Worm (Caenorhabditis elegans) whole organism, L1 larva: ENCODE results near the gene R144.6.

ENCODE experiments used
- C04F5.9 ChIP-seq: sonication (generic microtip); optimal IDR thresholded peaks from 2 replicates; lab custom pipeline; 2016; ENCODE audit warnings: missing genetic modification characterization, missing compliant biosample characterization
- Y116A8C.19 ChIP-seq: sonication (generic microtip); optimal IDR thresholded peaks from 2 replicates; lab custom pipeline; 2016; ENCODE audit warnings: missing compliant biosample characterization, missing genetic modification characterization, borderline replicate concordance
- aly-2 ChIP-seq: fragments of 150-350 bp; optimal IDR thresholded peaks from 2 replicates; lab custom pipeline; 2014; ENCODE audit warnings: missing biosample characterization, missing genetic modification characterization
- ceh-90 ChIP-seq: sonication (generic microtip); optimal IDR thresholded peaks from 2 replicates; lab custom pipeline; 2016; ENCODE audit warnings: missing genetic modification characterization, missing compliant biosample characterization
- dpl-1 ChIP-seq, 3 experiments: fragments of 150-350 bp in 2 of 3; sonication (generic microtip) in 1 of 3; optimal IDR thresholded peaks; 2 replicates each; lab custom pipeline; 2014 to 2017; ENCODE audit warnings: missing biosample characterization in 3 of 3, missing genetic modification characterization in 3 of 3, missing genetic modification reagents in 3 of 3
- dsc-1 ChIP-seq: sonication (generic microtip); optimal IDR thresholded peaks from 2 replicates; lab custom pipeline; 2016; ENCODE audit warnings: mild to moderate bottlenecking, missing genetic modification characterization, missing compliant biosample characterization
- efl-1 ChIP-seq, 4 experiments: fragments of 150-350 bp; optimal IDR thresholded peaks in 3 of 4; peaks in 1 of 4; 1 replicate in 1 of 4; 2 replicates in 3 of 4; lab custom pipeline; 2014; ENCODE audit warnings: missing biosample characterization in 2 of 4, missing genetic modification characterization in 2 of 4, missing genetic modification reagents in 2 of 4
- efl-3 ChIP-seq: fragments of 200-800 bp; sonication (Bioruptor generic); optimal IDR thresholded peaks from 2 replicates; lab custom pipeline; 2018; ENCODE audit warnings: mild to moderate bottlenecking, missing genetic modification characterization, missing compliant biosample characterization
- egl-13 ChIP-seq: sonication (generic microtip); optimal IDR thresholded peaks from 2 replicates; lab custom pipeline; 2016; ENCODE audit warnings: missing genotype, missing genetic modification reagents, missing genetic modification characterization, missing compliant biosample characterization
- egl-27 ChIP-seq, 2 experiments: fragments of 150-350 bp in 1 of 2; sonication (generic microtip); optimal IDR thresholded peaks; 3 replicates each; lab custom pipeline; 2017 to 2018; ENCODE audit warnings: missing biosample characterization in 2 of 2, missing genetic modification characterization in 2 of 2, missing genetic modification reagents in 2 of 2
- ets-5 ChIP-seq: fragments of 200-800 bp; sonication (Bioruptor generic); IDR thresholded peaks from 2 replicates; pipeline ENCODE4 v1.3.6; 2022; ENCODE audit warnings: missing genetic modification characterization, missing compliant biosample characterization
- fkh-4 ChIP-seq: sonication (generic microtip); optimal IDR thresholded peaks from 2 replicates; lab custom pipeline; 2016; ENCODE audit warnings: missing compliant biosample characterization, missing genetic modification characterization, borderline replicate concordance
- fkh-8 ChIP-seq: sonication (generic microtip); optimal IDR thresholded peaks from 2 replicates; lab custom pipeline; 2016; ENCODE audit warnings: mild to moderate bottlenecking, missing genetic modification characterization, missing compliant biosample characterization
- hlh-17 ChIP-seq: fragments of 200-800 bp; sonication (Bioruptor generic); optimal IDR thresholded peaks from 2 replicates; lab custom pipeline; 2018; ENCODE audit warnings: missing genetic modification characterization, mild to moderate bottlenecking, missing compliant biosample characterization, moderate library complexity, borderline replicate concordance
- hpl-2 ChIP-seq: fragments of 150-350 bp; optimal IDR thresholded peaks from 2 replicates; lab custom pipeline; 2014; ENCODE audit warnings: missing biosample characterization, missing genetic modification reagents, missing genetic modification characterization
- irx-1 ChIP-seq: sonication (generic microtip); optimal IDR thresholded peaks from 2 replicates; lab custom pipeline; 2016; ENCODE audit warnings: missing genetic modification characterization, missing compliant biosample characterization
- isw-1 ChIP-seq: fragments of 200-800 bp; sonication (Bioruptor generic); IDR thresholded peaks from 2 replicates; pipeline ENCODE4 v1.3.6; 2022; ENCODE audit warnings: missing genetic modification characterization, missing compliant biosample characterization
- jun-1 ChIP-seq: fragments of 150-350 bp; optimal IDR thresholded peaks from 2 replicates; lab custom pipeline; 2014; ENCODE audit warnings: missing biosample characterization, missing genetic modification reagents, missing genetic modification characterization
- lin-35 ChIP-seq, 2 experiments: fragments of 150-350 bp; optimal IDR thresholded peaks; 2 replicates each; lab custom pipeline; 2014; ENCODE audit warnings: missing biosample characterization in 2 of 2, missing genetic modification characterization in 2 of 2, missing genetic modification reagents in 2 of 2
- lir-3 ChIP-seq: sonication (generic microtip); optimal IDR thresholded peaks from 2 replicates; lab custom pipeline; 2016; ENCODE audit warnings: mild to moderate bottlenecking, missing genetic modification characterization, moderate library complexity, missing compliant biosample characterization; ENCODE audit not compliant: poor library complexity
- lsy-2 ChIP-seq, 2 experiments: fragments of 150-350 bp; optimal IDR thresholded peaks; 2 replicates each; lab custom pipeline; 2014; ENCODE audit warnings: missing biosample characterization in 2 of 2, missing genetic modification characterization in 2 of 2
- mab-9 ChIP-seq: fragments of 200-800 bp; sonication (Bioruptor generic); IDR thresholded peaks from 2 replicates; pipeline ENCODE4 v1.3.6; 2022; ENCODE audit warnings: missing genetic modification reagents, missing genetic modification characterization, missing compliant biosample characterization
- mdl-1 ChIP-seq, 2 experiments: fragments of 150-350 bp; optimal IDR thresholded peaks; 2 replicates each; lab custom pipeline; 2014 to 2017; ENCODE audit warnings: missing biosample characterization in 2 of 2, missing genetic modification characterization in 2 of 2, inconsistent platforms in 1 of 2
- mep-1 ChIP-seq: fragments of 150-350 bp; optimal IDR thresholded peaks from 2 replicates; lab custom pipeline; 2014; ENCODE audit warnings: missing biosample characterization, missing genetic modification characterization
- nhr-11 ChIP-seq: fragments of 150-350 bp; optimal IDR thresholded peaks from 2 replicates; lab custom pipeline; 2014; ENCODE audit warnings: missing biosample characterization, missing genetic modification characterization
- nhr-19 ChIP-seq: fragments of 200-800 bp; sonication (Bioruptor generic); conservative IDR thresholded peaks from 2 replicates; pipeline ENCODE4 v1.3.6; 2022; ENCODE audit warnings: missing genetic modification characterization, missing compliant biosample characterization
- nhr-20 ChIP-seq: sonication (generic microtip); optimal IDR thresholded peaks from 2 replicates; lab custom pipeline; 2016; ENCODE audit warnings: mild to moderate bottlenecking, missing genetic modification characterization, missing compliant biosample characterization
- nhr-237 ChIP-seq: fragments of 150-350 bp; optimal IDR thresholded peaks from 2 replicates; lab custom pipeline; 2014; ENCODE audit warnings: missing biosample characterization, missing genetic modification characterization
- nhr-28 ChIP-seq: fragments of 150-350 bp; optimal IDR thresholded peaks from 2 replicates; lab custom pipeline; 2014; ENCODE audit warnings: missing biosample characterization, missing genetic modification characterization
- nhr-71 ChIP-seq: sonication (generic microtip); optimal IDR thresholded peaks from 2 replicates; lab custom pipeline; 2016; ENCODE audit warnings: mild to moderate bottlenecking, missing genetic modification characterization, moderate library complexity, missing compliant biosample characterization
- nhr-77 ChIP-seq: fragments of 150-350 bp; optimal IDR thresholded peaks from 2 replicates; lab custom pipeline; 2014; ENCODE audit warnings: missing biosample characterization, missing genetic modification characterization
- nhr-84 ChIP-seq: sonication (generic microtip); optimal IDR thresholded peaks from 2 replicates; lab custom pipeline; 2017; ENCODE audit warnings: missing biosample characterization, missing genetic modification characterization
- nhr-85 ChIP-seq: sonication (generic microtip); peaks from one replicate; lab custom pipeline; 2016; ENCODE audit warnings: missing genetic modification characterization, inconsistent platforms, missing compliant biosample characterization
- nhr-90 ChIP-seq: sonication (generic microtip); optimal IDR thresholded peaks from 2 replicates; lab custom pipeline; 2016; ENCODE audit warnings: mild to moderate bottlenecking, missing genetic modification characterization, missing compliant biosample characterization; ENCODE audit not compliant: poor library complexity
- pax-3 ChIP-seq: fragments of 200-800 bp; sonication (Bioruptor generic); optimal IDR thresholded peaks from 2 replicates; lab custom pipeline; 2018; ENCODE audit warnings: mild to moderate bottlenecking, missing genetic modification characterization, moderate library complexity, missing compliant biosample characterization
- pqm-1 ChIP-seq: sonication (generic microtip); optimal IDR thresholded peaks from 3 replicates; lab custom pipeline; 2017; ENCODE audit warnings: missing biosample characterization, missing genetic modification characterization
- snpc-4 ChIP-seq: fragments of 150-350 bp; optimal IDR thresholded peaks from 2 replicates; lab custom pipeline; 2014; ENCODE audit warnings: missing biosample characterization, missing genetic modification characterization
- snu-23 ChIP-seq: sonication (generic microtip); optimal IDR thresholded peaks from 2 replicates; lab custom pipeline; 2016; ENCODE audit warnings: missing genetic modification characterization, missing compliant biosample characterization
- sox-4 ChIP-seq: sonication (generic microtip); optimal IDR thresholded peaks from 2 replicates; lab custom pipeline; 2016; ENCODE audit warnings: missing genetic modification characterization, missing compliant biosample characterization
- sptf-1 ChIP-seq: fragments of 150-350 bp; optimal IDR thresholded peaks from 2 replicates; lab custom pipeline; 2014; ENCODE audit warnings: missing biosample characterization, missing genetic modification characterization
- tlp-1 ChIP-seq: fragments of 150-350 bp; optimal IDR thresholded peaks from 2 replicates; lab custom pipeline; 2014; ENCODE audit warnings: missing biosample characterization, missing genetic modification characterization
- unc-130 ChIP-seq: fragments of 150-350 bp; optimal IDR thresholded peaks from 2 replicates; lab custom pipeline; 2017; ENCODE audit warnings: missing biosample characterization, missing genetic modification characterization, inconsistent platforms
- unc-62 ChIP-seq: fragments of 150-350 bp; optimal IDR thresholded peaks from 2 replicates; lab custom pipeline; 2014; ENCODE audit warnings: missing biosample characterization, missing genetic modification reagents, missing genetic modification characterization
- unc-98 ChIP-seq: fragments of 200-800 bp; sonication (Bioruptor generic); IDR thresholded peaks from 2 replicates; pipeline ENCODE4 v1.3.6; 2022; ENCODE audit warnings: missing genetic modification characterization, missing compliant biosample characterization
- zip-4 ChIP-seq: fragments of 200-800 bp; sonication (Bioruptor generic); optimal IDR thresholded peaks from 2 replicates; lab custom pipeline; 2018; ENCODE audit warnings: mild to moderate bottlenecking, missing genetic modification characterization, moderate library complexity, missing compliant biosample characterization

R144.6 gene

DNA sequence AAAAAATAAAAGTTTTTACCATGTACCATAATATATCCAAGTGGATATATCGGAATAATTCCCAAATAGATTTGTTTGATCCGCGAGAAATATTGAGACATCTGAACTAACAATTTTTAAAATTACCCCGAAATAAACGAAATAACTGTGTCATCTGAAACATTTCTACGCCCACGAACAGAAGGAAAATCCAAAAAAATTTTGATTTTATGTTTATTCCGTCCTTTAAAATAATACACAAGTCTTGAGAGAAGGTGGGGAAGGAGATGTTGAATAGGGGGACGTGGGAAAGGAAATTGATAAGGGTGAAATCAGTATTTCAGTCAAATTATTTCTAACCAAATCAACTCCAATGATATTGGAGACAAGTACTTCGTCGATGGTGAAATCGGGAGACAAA is 4.2 kb upstream of the R144.6 start, which contains the start of gene R144.11:
TSS of gene R144.11 (minus strand) at position 101 of the 400 bp plus-strand sequence.
- TF ChIP-seq efl-1 (optimal IDR thresholded peaks at IDR 0.05; lab: Kevin White, UChicago) = no peak
- TF ChIP-seq efl-1 (GFP tag; optimal IDR thresholded peaks at IDR 0.05 in 1 of 2; lab: Kevin White, UChicago) = peak in 1 of 2 experiments; percentile 30
- no peak for TF ChIP-seq ceh-90 (tag; lab: Kevin White, UChicago)
- TF ChIP-seq aly-2 = peak; percentile 79
- no peak for TF ChIP-seq mab-9
- peak; percentile 31 for TF ChIP-seq nhr-85 (tag; lab: Kevin White, UChicago)

DNA sequence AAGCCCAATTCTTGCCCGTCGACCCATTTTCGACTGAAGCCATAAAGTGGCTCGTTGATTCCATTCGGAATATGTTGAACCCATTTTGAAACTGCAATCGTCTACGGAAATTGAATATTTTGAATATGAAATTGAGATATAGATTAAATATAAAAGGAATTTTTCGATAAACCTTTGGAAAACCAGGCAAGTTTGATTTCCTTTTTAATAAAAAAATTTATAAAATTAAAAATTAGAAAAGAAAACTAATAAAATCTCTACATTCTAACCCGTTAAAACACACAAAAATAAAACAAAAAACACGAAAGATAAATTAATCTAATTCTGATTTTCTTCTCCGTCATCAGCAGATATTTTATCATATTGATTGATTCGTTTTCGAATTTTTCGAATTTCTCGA is 2.4 kb upstream of the R144.6 start, which contains the start of gene R144.12:
TSS of gene R144.12 (minus strand) at position 101 of the 400 bp plus-strand sequence.
- no peak for TF ChIP-seq efl-1 (optimal IDR thresholded peaks at IDR 0.05; lab: Kevin White, UChicago)
- TF ChIP-seq efl-1 (GFP tag; optimal IDR thresholded peaks at IDR 0.05 in 1 of 2; lab: Kevin White, UChicago) = no peak
- no peak for TF ChIP-seq nhr-28 (tag; lab: Kevin White, UChicago)
- no peak for TF ChIP-seq nhr-19 (GFP tag; lab: Robert Waterston, UW)
- TF ChIP-seq egl-27 (tag; optimal IDR thresholded peaks at IDR 0.05; lab: Kevin White, UChicago) = no peak
- no peak for TF ChIP-seq sox-4 (tag; lab: Kevin White, UChicago)
- no peak for TF ChIP-seq aly-2
- no peak for TF ChIP-seq hlh-17 (GFP tag; lab: Kevin White, UChicago)
- TF ChIP-seq dsc-1 = no peak
- TF ChIP-seq nhr-71 (tag; lab: Kevin White, UChicago) = no peak
- TF ChIP-seq unc-130 (tag; lab: Kevin White, UChicago) = no peak
- no peak for TF ChIP-seq isw-1 (GFP tag; lab: Robert Waterston, UW)
- TF ChIP-seq snu-23 (GFP tag; lab: Kevin White, UChicago) = no peak
- no peak for TF ChIP-seq unc-62
- TF ChIP-seq nhr-84 = no peak
- TF ChIP-seq mep-1 (tag; lab: Kevin White, UChicago) = no peak
- no peak for TF ChIP-seq snpc-4 (tag; lab: Kevin White, UChicago)
- no peak for TF ChIP-seq lir-3 (tag; lab: Kevin White, UChicago)
- no peak for TF ChIP-seq zip-4 (GFP tag; lab: Kevin White, UChicago)
- TF ChIP-seq hpl-2 (GFP tag; lab: Kevin White, UChicago) = no peak
- TF ChIP-seq mdl-1 (tag; optimal IDR thresholded peaks at IDR 0.05; lab: Kevin White, UChicago) = no peak

DNA sequence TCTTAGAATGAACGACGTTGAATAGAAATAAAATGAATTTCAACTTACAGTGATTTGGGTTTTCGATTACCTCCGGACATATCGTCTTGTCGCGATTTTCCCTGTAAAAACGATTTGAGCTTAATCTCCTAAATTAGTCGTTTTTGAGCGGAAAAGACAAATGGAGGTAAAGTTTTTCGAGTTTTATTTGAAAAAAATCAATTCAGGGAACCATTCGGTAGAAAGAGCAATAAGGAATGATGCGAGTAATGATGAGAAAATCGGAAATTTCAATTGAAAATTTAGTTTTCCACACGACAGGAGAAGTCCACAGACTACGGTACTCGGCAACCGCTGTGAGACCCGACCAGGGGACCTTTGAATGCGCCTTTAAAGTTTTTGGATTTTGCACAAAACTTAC is 2.3 kb downstream of the R144.6 start, which contains the start of gene R144.10:
TSS of gene R144.10 (minus strand) at position 101 of the 400 bp plus-strand sequence.
- TF ChIP-seq zip-4 (GFP tag; lab: Kevin White, UChicago) (no peak), unc-130 (tag; lab: Kevin White, UChicago) (no peak), ets-5 (GFP tag; lab: Robert Waterston, UW) (no peak), fkh-8 (tag; lab: Kevin White, UChicago) (no peak), aly-2 (no peak), nhr-90 (tag; lab: Kevin White, UChicago) (no peak), nhr-28 (tag; lab: Kevin White, UChicago) (no peak), fkh-4 (tag; lab: Kevin White, UChicago) (no peak), tlp-1 (no peak), lin-35 (GFP tag; optimal IDR thresholded peaks at IDR 0.05; lab: Kevin White, UChicago) (no peak), pax-3 (tag; lab: Kevin White, UChicago) (no peak)

DNA sequence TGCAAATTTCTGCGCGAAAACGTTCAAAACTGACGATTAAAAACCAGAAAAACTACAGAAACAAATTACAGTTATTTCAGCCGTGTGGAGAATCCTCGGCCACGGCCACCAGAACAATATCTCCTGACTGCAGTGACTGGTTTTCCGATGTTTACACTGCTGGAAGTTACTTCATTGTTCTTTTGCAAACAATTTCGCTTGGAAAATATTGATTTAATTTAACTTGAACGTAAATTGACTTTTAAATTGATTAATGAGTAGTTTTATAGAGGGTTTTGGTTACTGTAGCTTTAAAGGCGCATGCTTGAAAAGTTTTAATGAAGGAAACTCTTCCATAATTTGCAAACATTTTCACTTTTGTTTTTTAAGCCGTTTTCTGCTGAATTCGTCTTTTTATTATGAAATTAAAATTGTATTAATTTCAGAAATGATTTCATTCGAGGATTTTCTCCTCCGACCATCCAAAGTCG is 5.5 kb downstream of the R144.6 start, which contains the start of gene smcr-8:
TSS of gene smcr-8 (plus strand) at position 420 of the 470 bp plus-strand sequence.
- TF ChIP-seq nhr-11 (tag; lab: Kevin White, UChicago) (no peak), nhr-71 (tag; lab: Kevin White, UChicago) (no peak), irx-1 (tag; lab: Kevin White, UChicago) (no peak), sptf-1 (no peak), nhr-19 (GFP tag; lab: Robert Waterston, UW) (no peak), sox-4 (tag; lab: Kevin White, UChicago) (no peak), pqm-1 (tag; lab: Kevin White, UChicago) (no peak), jun-1 (tag; lab: Kevin White, UChicago) (no peak), nhr-20 (tag; lab: Kevin White, UChicago) (no peak), lsy-2 (tag; optimal IDR thresholded peaks at IDR 0.05; lab: Kevin White, UChicago) (peak in 1 of 2 experiments; percentile 28), nhr-84 (no peak), egl-13 (no peak), C04F5.9 (tag; lab: Kevin White, UChicago) (no peak), tlp-1 (no peak), dpl-1 (GFP tag; optimal IDR thresholded peaks at IDR 0.05; lab: Kevin White, UChicago) (peak in 1 of 3 experiments; percentile 14), mab-9 (no peak), unc-98 (no peak), nhr-237 (tag; lab: Kevin White, UChicago) (no peak), Y116A8C.19 (tag; lab: Kevin White, UChicago) (no peak), efl-3 (GFP tag; lab: Kevin White, UChicago) (no peak), nhr-77 (tag; lab: Kevin White, UChicago) (no peak)
